Fruit fly (Drosophila melanogaster): ENCODE data around the gene emb.

dm6 chr2L:8389231-8389630 lies 14.1 kb upstream of the emb start, which contains the start of gene CG42819:
- TF ChIP-seq CG33017 (tag; optimal IDR thresholded peaks at IDR 0.05) = no peak
- no peak for TF ChIP-seq CG5204 (GFP tag; optimal IDR thresholded peaks at IDR 0.05)
- no peak for TF ChIP-seq Hr96 (GFP tag; optimal IDR thresholded peaks at IDR 0.05)
- no peak for TF ChIP-seq Mnt (GFP tag; optimal IDR thresholded peaks at IDR 0.05)
- no peak for TF ChIP-seq CG11617 (GFP tag; optimal IDR thresholded peaks at IDR 0.05)
- no peak for TF ChIP-seq CG14711 (tag; optimal IDR thresholded peaks at IDR 0.05)
- TF ChIP-seq ovo (GFP tag; optimal IDR thresholded peaks at IDR 0.05) = no peak
- no peak for TF ChIP-seq tj (GFP tag; optimal IDR thresholded peaks at IDR 0.05)
- no peak for TF ChIP-seq kay (GFP tag; ENCODE audit: borderline replicate concordance)
- no peak for TF ChIP-seq CG7045 (GFP tag; optimal IDR thresholded peaks at IDR 0.05)
- no peak for TF ChIP-seq pad (GFP tag; optimal IDR thresholded peaks at IDR 0.05)
- no peak for TF ChIP-seq Clk (GFP tag; optimal IDR thresholded peaks at IDR 0.05)
